Fruit fly (Drosophila melanogaster): ENCODE results near the gene CG14285.

- no peak for TF ChIP-seq cnc (optimal IDR thresholded peaks at IDR 0.05)
- TF ChIP-seq CG11617 (GFP tag; optimal IDR thresholded peaks at IDR 0.05) = no peak
- no peak for TF ChIP-seq CG7101 (tag; optimal IDR thresholded peaks at IDR 0.05)
- no peak for TF ChIP-seq CG14711 (tag; optimal IDR thresholded peaks at IDR 0.05)
Observed at dm6 chr3R:19060173-19060572, 35.3 kb downstream of the CG14285 start.
